Fruit fly (Drosophila melanogaster): ENCODE data around the gene CG44005.

DNA sequence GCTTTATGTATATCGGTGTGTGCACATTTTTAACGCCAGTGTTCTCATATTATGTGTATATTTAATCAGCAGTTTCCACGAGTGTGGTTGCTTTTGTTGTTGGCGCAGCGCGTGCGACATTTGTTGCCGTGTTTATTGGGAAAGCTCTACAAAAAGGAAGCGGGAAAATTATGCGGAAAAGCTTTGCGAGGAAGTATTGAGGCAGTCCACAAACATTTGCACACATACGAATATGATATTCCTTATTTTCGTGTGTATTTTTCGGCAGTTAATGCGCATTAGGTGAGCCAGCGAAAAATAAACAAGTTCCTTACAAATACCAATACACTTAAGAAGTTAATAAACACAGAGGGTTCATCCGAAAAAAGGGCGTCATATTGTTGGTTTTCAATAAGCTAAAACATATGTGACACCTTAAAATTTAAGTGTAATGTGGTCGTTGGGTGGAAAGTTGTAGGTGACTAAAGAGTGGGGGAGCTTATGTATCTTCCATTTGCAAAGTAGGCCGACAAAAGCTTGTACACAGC is 41.6 kb downstream of the CG44005 start:
- TF ChIP-seq CTCF (optimal IDR thresholded peaks at IDR 0.05), result no peak
- no peak for TF ChIP-seq CG8478 (optimal IDR thresholded peaks at IDR 0.05)
